Worm (Caenorhabditis elegans) whole organism, late embryonic: ENCODE results near the gene C14E2.3.

Source experiments
- dve-1 ChIP-seq: sonication (generic microtip); optimal IDR thresholded peaks from 2 replicates; lab custom pipeline; 2017; ENCODE audit warnings: antibody characterized with exemption, mild to moderate bottlenecking, missing genetic modification characterization, missing compliant biosample characterization
- elt-2 ChIP-seq: sonication (generic microtip); optimal IDR thresholded peaks from 2 replicates; lab custom pipeline; 2016; ENCODE audit warnings: missing genetic modification reagents, missing genetic modification characterization, missing compliant biosample characterization
- pha-4 ChIP-seq: fragments of 150-350 bp; optimal IDR thresholded peaks from 2 replicates; lab custom pipeline; 2018; ENCODE audit warnings: missing biosample characterization, missing genetic modification reagents, missing genetic modification characterization

ce11 chrX:1830475-1830874 lies 19.1 kb upstream of the C14E2.3 start:
- TF ChIP-seq dve-1 (tag; lab: Kevin White, UChicago) (no peak), elt-2 (tag; lab: Kevin White, UChicago) (no peak), pha-4 (tag; lab: Kevin White, UChicago) (no peak)
